Worm (Caenorhabditis elegans) whole organism, L2 larva: ENCODE measurements around the gene T12B5.15.

ENCODE experiments used
- ama-1 ChIP-seq: fragments of 150-350 bp; optimal IDR thresholded peaks from 2 replicates; lab custom pipeline; 2018; ENCODE audit warnings: inconsistent platforms
- ztf-4 ChIP-seq: fragments of 150-350 bp; optimal IDR thresholded peaks from 2 replicates; lab custom pipeline; 2014; ENCODE audit warnings: missing biosample characterization, missing genetic modification characterization

DNA sequence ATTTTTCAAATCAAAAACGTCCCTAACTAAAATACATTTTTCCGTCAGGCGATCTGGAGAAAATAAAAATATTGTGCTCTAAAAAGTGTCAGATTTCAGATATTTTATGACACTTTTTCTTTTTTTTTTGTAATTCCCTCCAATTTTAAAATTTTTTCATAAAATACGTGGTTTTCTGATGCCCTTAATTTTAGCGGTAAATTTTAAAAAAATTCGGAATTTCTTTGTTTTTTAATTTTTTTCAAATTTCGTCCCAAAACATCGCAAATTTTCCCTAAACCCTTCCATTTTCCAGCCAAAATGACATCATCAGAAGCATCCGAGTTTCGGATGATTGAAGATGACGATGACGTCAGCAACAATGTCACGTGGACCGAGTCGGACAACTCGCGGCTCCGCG lies 37.1 kb upstream of the T12B5.15 start, which contains the start of gene trp-2:
- no peak for TF ChIP-seq ama-1 (lab: Kevin White, UChicago)
- TF ChIP-seq ztf-4 (tag; lab: Kevin White, UChicago), result no peak
